Worm (Caenorhabditis elegans) whole organism, L3 larva: ENCODE results near the gene T07F10.5.

Source experiments
- ama-1 ChIP-seq: fragments of 150-350 bp; optimal IDR thresholded peaks from 2 replicates; lab custom pipeline; 2018
- ceh-16 ChIP-seq: sonication (generic microtip); optimal IDR thresholded peaks from 2 replicates; lab custom pipeline; 2017; ENCODE audit warnings: missing biosample characterization, missing genetic modification characterization
- egl-27 ChIP-seq: sonication (generic microtip); optimal IDR thresholded peaks from 4 replicates; lab custom pipeline; 2017; ENCODE audit warnings: missing biosample characterization, missing genetic modification reagents, missing genetic modification characterization
- lin-15B ChIP-seq: fragments of 150-350 bp; optimal IDR thresholded peaks from 2 replicates; lab custom pipeline; 2014; ENCODE audit warnings: missing biosample characterization, missing genetic modification characterization
- lin-39 ChIP-seq: fragments of 150-350 bp; optimal IDR thresholded peaks from 2 replicates; lab custom pipeline; 2018; ENCODE audit warnings: missing biosample characterization, missing genetic modification reagents, missing genetic modification characterization
- nfya-1 ChIP-seq: sonication (generic microtip); optimal IDR thresholded peaks from 2 replicates; lab custom pipeline; 2017; ENCODE audit warnings: missing genetic modification characterization, mild to moderate bottlenecking, missing compliant biosample characterization, antibody characterized with exemption, moderate library complexity; ENCODE audit not compliant: insufficient read depth
- nhr-77 ChIP-seq: fragments of 150-350 bp; optimal IDR thresholded peaks from 2 replicates; lab custom pipeline; 2014; ENCODE audit warnings: missing biosample characterization, missing genetic modification characterization
- pha-4 ChIP-seq: fragments of 150-350 bp; optimal IDR thresholded peaks from 2 replicates; lab custom pipeline; 2014; ENCODE audit warnings: missing biosample characterization, missing genetic modification reagents, missing genetic modification characterization
- snpc-4 ChIP-seq: fragments of 150-350 bp; optimal IDR thresholded peaks from 2 replicates; lab custom pipeline; 2014; ENCODE audit warnings: missing biosample characterization, missing genetic modification characterization
- unc-62 ChIP-seq: fragments of 150-350 bp; sonication (generic microtip); optimal IDR thresholded peaks from 4 replicates; lab custom pipeline; 2014; ENCODE audit warnings: missing biosample characterization, missing genetic modification reagents, missing genetic modification characterization
- zag-1 ChIP-seq: fragments of 150-350 bp; optimal IDR thresholded peaks from 2 replicates; lab custom pipeline; 2014; ENCODE audit warnings: missing biosample characterization, missing genetic modification characterization

- no peak for TF ChIP-seq unc-62 (GFP tag; lab: Kevin White, UChicago)
- TF ChIP-seq ama-1 = no peak
- no peak for TF ChIP-seq lin-39
- no peak for TF ChIP-seq lin-15B
- TF ChIP-seq nfya-1 (tag; lab: Kevin White, UChicago) = no peak
- TF ChIP-seq pha-4 (tag; lab: Kevin White, UChicago) = no peak
- TF ChIP-seq nhr-77 (tag; lab: Kevin White, UChicago) = no peak
- TF ChIP-seq ceh-16 (tag; lab: Kevin White, UChicago) = no peak
- no peak for TF ChIP-seq zag-1 (tag; lab: Kevin White, UChicago)
- no peak for TF ChIP-seq snpc-4 (tag; lab: Kevin White, UChicago)
- no peak for TF ChIP-seq egl-27 (tag; lab: Kevin White, UChicago)
These were observed 16.0 kb upstream of the T07F10.5 start, which contains the start of gene C44H9.5 for ce11 chrV:12849736-12850135.
